Fruit fly (Drosophila melanogaster) whole organism, embryonic: ENCODE results near the gene Gorab.

ENCODE experiments used
- Abd-B ChIP-seq: fragments of 200-800 bp; sonication (Bioruptor generic); optimal IDR thresholded peaks from 2 replicates; lab custom pipeline; 2018; ENCODE audit warnings: missing biosample characterization, mild to moderate bottlenecking, missing genetic modification characterization, moderate library complexity
- B-H1 ChIP-seq: fragments of 200-800 bp; sonication (Bioruptor generic); IDR thresholded peaks from 3 replicates; pipeline ENCODE4 v1.3.6; 2022; ENCODE audit warnings: missing biosample characterization, missing genetic modification characterization
- Bdp1 ChIP-seq: fragments of 200-800 bp; sonication (Bioruptor generic); optimal IDR thresholded peaks from 3 replicates; lab custom pipeline; 2016; ENCODE audit warnings: missing biosample characterization, missing genetic modification characterization
- C15 ChIP-seq: fragments of 200-800 bp; sonication (Bioruptor generic); IDR thresholded peaks from 3 replicates; pipeline ENCODE4 v1.3.6; 2022; ENCODE audit warnings: missing biosample characterization, missing genetic modification characterization
- CG10274 ChIP-seq: fragments of 200-800 bp; sonication (Bioruptor generic); optimal IDR thresholded peaks from 3 replicates; lab custom pipeline; 2017; ENCODE audit warnings: missing biosample characterization, mild to moderate bottlenecking, missing genetic modification characterization
- CG10654 ChIP-seq: fragments of 200-800 bp; sonication (Bioruptor generic); optimal IDR thresholded peaks from 2 replicates; lab custom pipeline; 2016; ENCODE audit warnings: missing biosample characterization, missing genetic modification characterization
- CG11560 ChIP-seq: fragments of 200-800 bp; sonication (Bioruptor generic); IDR thresholded peaks from 3 replicates; pipeline ENCODE4 v1.3.6; 2022; ENCODE audit warnings: missing biosample characterization, missing genetic modification characterization
- CG13624 ChIP-seq: fragments of 200-800 bp; sonication (Bioruptor generic); optimal IDR thresholded peaks from 2 replicates; lab custom pipeline; 2016; ENCODE audit warnings: missing biosample characterization, missing genetic modification characterization
- CG14860 ChIP-seq: fragments of 200-800 bp; sonication (Bioruptor generic); IDR thresholded peaks from 3 replicates; pipeline ENCODE4 v1.3.6; 2022; ENCODE audit warnings: missing biosample characterization, missing genetic modification characterization; ENCODE audit not compliant: partially characterized antibody
- CG17361 ChIP-seq: fragments of 200-800 bp; sonication (Bioruptor generic); IDR thresholded peaks from 3 replicates; pipeline ENCODE4 v1.3.6; 2022; ENCODE audit warnings: missing biosample characterization, missing genetic modification characterization
- CG17802 ChIP-seq: fragments of 200-800 bp; sonication (Bioruptor generic); optimal IDR thresholded peaks from 2 replicates; lab custom pipeline; 2018; ENCODE audit warnings: missing biosample characterization, mild to moderate bottlenecking, missing genetic modification characterization, moderate library complexity
- CG18599 ChIP-seq: fragments of 200-800 bp; sonication (Bioruptor generic); optimal IDR thresholded peaks from 3 replicates; lab custom pipeline; 2017; ENCODE audit warnings: missing biosample characterization, missing genetic modification characterization, mild to moderate bottlenecking, moderate library complexity, missing genetic modification reagents
- CG2199 ChIP-seq: fragments of 200-800 bp; sonication (Bioruptor generic); IDR thresholded peaks from 3 replicates; pipeline ENCODE4 v1.3.6; 2022; ENCODE audit warnings: missing biosample characterization, missing genetic modification characterization
- CG2202 ChIP-seq: fragments of 200-800 bp; sonication (Bioruptor generic); optimal IDR thresholded peaks from 2 replicates; lab custom pipeline; 2018; ENCODE audit warnings: missing biosample characterization, mild to moderate bottlenecking, missing genetic modification characterization
- CG2678 ChIP-seq: fragments of 200-800 bp; sonication (Bioruptor generic); optimal IDR thresholded peaks from 3 replicates; lab custom pipeline; 2019; ENCODE audit warnings: missing biosample characterization, mild to moderate bottlenecking, missing genetic modification characterization, moderate library complexity
- CG30431 ChIP-seq: fragments of 200-800 bp; sonication (Bioruptor generic); optimal IDR thresholded peaks from 2 replicates; lab custom pipeline; 2017; ENCODE audit warnings: missing biosample characterization, missing genetic modification characterization
- CG3407 ChIP-seq: fragments of 200-800 bp; sonication (Bioruptor generic); optimal IDR thresholded peaks from 2 replicates; lab custom pipeline; 2018; ENCODE audit warnings: missing biosample characterization, mild to moderate bottlenecking, missing genetic modification characterization
- CG3847 ChIP-seq: fragments of 200-800 bp; sonication (Bioruptor generic); IDR thresholded peaks from 2 replicates; pipeline ENCODE4 v1.3.6; 2022; ENCODE audit warnings: missing biosample characterization, missing genetic modification characterization
- CG3995 ChIP-seq: fragments of 200-800 bp; sonication (Bioruptor generic); optimal IDR thresholded peaks from 3 replicates; lab custom pipeline; 2016; ENCODE audit warnings: missing biosample characterization, missing genetic modification characterization
- CG43689 ChIP-seq: fragments of 200-800 bp; sonication (Bioruptor generic); IDR thresholded peaks from 2 replicates; pipeline ENCODE4 v1.3.6; 2022; ENCODE audit warnings: missing biosample characterization, missing genetic modification characterization
- CG5245 ChIP-seq: fragments of 200-800 bp; sonication (Bioruptor generic); optimal IDR thresholded peaks from 3 replicates; lab custom pipeline; 2016; ENCODE audit warnings: missing biosample characterization, missing genetic modification characterization
- CG6175 ChIP-seq: fragments of 200-800 bp; sonication (Bioruptor generic); IDR thresholded peaks from 3 replicates; pipeline ENCODE4 v1.3.6; 2022; ENCODE audit warnings: missing biosample characterization, missing genetic modification characterization
- CG7357 ChIP-seq: fragments of 200-800 bp; sonication (Bioruptor generic); IDR thresholded peaks from 3 replicates; pipeline ENCODE4 v1.3.6; 2022; ENCODE audit warnings: missing biosample characterization, missing genetic modification characterization
- CG9797 ChIP-seq: fragments of 200-800 bp; sonication (Bioruptor generic); optimal IDR thresholded peaks from 3 replicates; lab custom pipeline; 2018; ENCODE audit warnings: missing biosample characterization, mild to moderate bottlenecking, missing genetic modification characterization
- Dbx ChIP-seq: fragments of 200-800 bp; sonication (Bioruptor generic); IDR thresholded peaks from 3 replicates; pipeline ENCODE4 v1.3.6; 2022; ENCODE audit warnings: missing biosample characterization, missing genetic modification characterization
- Dfd ChIP-seq, 2 experiments: fragments of >200 bp; optimal IDR thresholded peaks; 2 replicates each; lab custom pipeline; 2017; ENCODE audit warnings: missing biosample characterization in 2 of 2, missing genetic modification characterization in 2 of 2
- Gsc ChIP-seq: fragments of 200-800 bp; sonication (Bioruptor generic); IDR thresholded peaks from 2 replicates; pipeline ENCODE4 v1.3.6; 2022; ENCODE audit warnings: missing biosample characterization, missing genetic modification characterization
- Max ChIP-seq: fragments of 200-800 bp; sonication (Bioruptor generic); optimal IDR thresholded peaks from 2 replicates; lab custom pipeline; 2016; ENCODE audit warnings: missing biosample characterization, mild to moderate bottlenecking, missing genetic modification characterization
- Neu2 ChIP-seq: fragments of 200-800 bp; sonication (Bioruptor generic); optimal IDR thresholded peaks from 3 replicates; lab custom pipeline; 2016; ENCODE audit warnings: missing biosample characterization, missing genetic modification characterization, borderline replicate concordance
- Pdp1 ChIP-seq, 2 experiments: fragments of 200-800 bp; sonication (Bioruptor generic); optimal IDR thresholded peaks; 3 replicates each; lab custom pipeline; 2016; ENCODE audit warnings: missing biosample characterization in 2 of 2, missing genetic modification characterization in 2 of 2, mild to moderate bottlenecking in 1 of 2, moderate library complexity in 1 of 2
- Ptx1 ChIP-seq: fragments of 200-800 bp; sonication (Bioruptor generic); IDR thresholded peaks from 2 replicates; pipeline ENCODE4 v1.3.6; 2022; ENCODE audit warnings: missing biosample characterization, missing genetic modification characterization
- YL-1 ChIP-seq: fragments of 200-800 bp; sonication (Bioruptor generic); optimal IDR thresholded peaks from 3 replicates; lab custom pipeline; 2017; ENCODE audit warnings: missing biosample characterization, mild to moderate bottlenecking, missing genetic modification characterization
- disco-r ChIP-seq: fragments of 200-800 bp; sonication (Bioruptor generic); optimal IDR thresholded peaks from 2 replicates; lab custom pipeline; 2016; ENCODE audit warnings: missing biosample characterization, missing genetic modification characterization
- ems ChIP-seq: fragments of 200-800 bp; sonication (Bioruptor generic); optimal IDR thresholded peaks from 3 replicates; lab custom pipeline; 2016; ENCODE audit warnings: missing biosample characterization, missing genetic modification characterization
- gfzf ChIP-seq: fragments of 200-800 bp; sonication (Bioruptor generic); optimal IDR thresholded peaks from 2 replicates; lab custom pipeline; 2016; ENCODE audit warnings: missing biosample characterization, mild to moderate bottlenecking, missing genetic modification characterization, moderate library complexity
- grau ChIP-seq: fragments of 200-800 bp; optimal IDR thresholded peaks from 3 replicates; lab custom pipeline; 2019; ENCODE audit warnings: missing biosample characterization, mild to moderate bottlenecking, missing genetic modification characterization, moderate library complexity
- gro ChIP-seq: fragments of 200-800 bp; sonication (Bioruptor generic); optimal IDR thresholded peaks from 2 replicates; lab custom pipeline; 2016; ENCODE audit warnings: missing biosample characterization, missing genetic modification characterization
- gsb-n ChIP-seq: fragments of 200-800 bp; sonication (Bioruptor generic); optimal IDR thresholded peaks from 3 replicates; lab custom pipeline; 2018; ENCODE audit warnings: missing biosample characterization, mild to moderate bottlenecking, missing genetic modification characterization
- ind ChIP-seq: fragments of 200-800 bp; sonication (Bioruptor generic); optimal IDR thresholded peaks from 3 replicates; lab custom pipeline; 2016; ENCODE audit warnings: missing biosample characterization, missing genetic modification characterization
- lilli ChIP-seq: fragments of 200-800 bp; sonication (Bioruptor generic); optimal IDR thresholded peaks from 3 replicates; lab custom pipeline; 2016; ENCODE audit warnings: missing biosample characterization, missing genetic modification characterization
- lov ChIP-seq, 2 experiments: fragments of 200-800 bp in 1 of 2; fragments of >200 bp in 1 of 2; sonication (Bioruptor generic) in 1 of 2; IDR thresholded peaks in 1 of 2; optimal IDR thresholded peaks in 1 of 2; 2 replicates in 1 of 2; 3 replicates in 1 of 2; pipeline versions ENCODE4 v1.3.6 to Lab custom; 2017 to 2022; ENCODE audit warnings: missing biosample characterization in 1 of 2, missing genetic modification characterization in 1 of 2
- odd ChIP-seq: fragments of 200-800 bp; sonication (Bioruptor generic); optimal IDR thresholded peaks from 2 replicates; lab custom pipeline; 2017; ENCODE audit warnings: missing biosample characterization, mild to moderate bottlenecking, missing genetic modification characterization
- onecut ChIP-seq: fragments of 200-800 bp; sonication (Bioruptor generic); IDR thresholded peaks from 2 replicates; pipeline ENCODE4 v1.3.6; 2022; ENCODE audit warnings: missing biosample characterization, missing genetic modification characterization
- pfk ChIP-seq: fragments of 200-800 bp; sonication (Bioruptor generic); optimal IDR thresholded peaks from 2 replicates; lab custom pipeline; 2018; ENCODE audit warnings: missing biosample characterization, mild to moderate bottlenecking, missing genetic modification characterization, moderate library complexity
- pita ChIP-seq: fragments of 200-800 bp; sonication (Bioruptor generic); optimal IDR thresholded peaks from 2 replicates; lab custom pipeline; 2017; ENCODE audit warnings: missing biosample characterization, mild to moderate bottlenecking, missing genetic modification characterization
- psq ChIP-seq: fragments of 200-800 bp; sonication (Bioruptor generic); optimal IDR thresholded peaks from 2 replicates; lab custom pipeline; 2017; ENCODE audit warnings: missing biosample characterization, missing genetic modification characterization
- pzg ChIP-seq: fragments of 200-800 bp; sonication (Bioruptor generic); optimal IDR thresholded peaks from 3 replicates; lab custom pipeline; 2018; ENCODE audit warnings: missing biosample characterization, mild to moderate bottlenecking, missing genetic modification characterization, moderate library complexity
- ranshi ChIP-seq: fragments of 200-800 bp; sonication (Bioruptor generic); IDR thresholded peaks from 2 replicates; pipeline ENCODE4 v1.3.6; 2022; ENCODE audit warnings: missing biosample characterization, missing genetic modification characterization
- sens ChIP-seq: fragments of 200-800 bp; sonication (Bioruptor generic); peaks from one replicate; lab custom pipeline; 2016; ENCODE audit warnings: missing biosample characterization, missing genetic modification characterization
- slou ChIP-seq: fragments of 200-800 bp; sonication (Bioruptor generic); optimal IDR thresholded peaks from 3 replicates; lab custom pipeline; 2016; ENCODE audit warnings: missing biosample characterization, missing genetic modification characterization

Gene Gorab

dm6 chr3L:17458856-17459518 lies 30.4 kb upstream of the Gorab start (continued):
- no peak for TF ChIP-seq slou (GFP tag; lab: Kevin White, UChicago)
- TF ChIP-seq CG10654: no peak
- no peak for TF ChIP-seq CG3847
- no peak for TF ChIP-seq Max (GFP tag; lab: Kevin White, UChicago)
- TF ChIP-seq gro (GFP tag; lab: Kevin White, UChicago): no peak
- no peak for TF ChIP-seq disco-r (GFP tag; lab: Kevin White, UChicago)
- TF ChIP-seq ind (GFP tag; lab: Kevin White, UChicago): peak; percentile 7
- peak; percentile 48; the same call in 1 of the 3 replicates for TF ChIP-seq Dbx
- no peak for TF ChIP-seq CG2199 (GFP tag; lab: Robert Waterston, UW)
- no peak for TF ChIP-seq Neu2 (GFP tag; lab: Kevin White, UChicago)
- no peak for TF ChIP-seq CG10274 (GFP tag; lab: Kevin White, UChicago)
- TF ChIP-seq pfk: no peak
- no peak for TF ChIP-seq CG3995 (GFP tag; lab: Kevin White, UChicago)
- no peak for TF ChIP-seq CG7357 (GFP tag; lab: Robert Waterston, UW)
- no peak for TF ChIP-seq CG43689
- no peak for TF ChIP-seq gsb-n (tag; lab: Kevin White, UChicago)
- no peak for TF ChIP-seq Bdp1 (GFP tag; lab: Kevin White, UChicago)
- no peak for TF ChIP-seq CG14860 (GFP tag; lab: Robert Waterston, UW)
- TF ChIP-seq ranshi: no peak; the same call in 1 of the 2 replicates
- no peak for TF ChIP-seq psq (GFP tag; lab: Kevin White, UChicago)
- TF ChIP-seq CG2678 (tag; lab: Kevin White, UChicago): peak; percentile 47
- peak; percentile 48 for TF ChIP-seq grau
- peak; percentile 61; the same call in 1 of the 2 replicates for TF ChIP-seq onecut (GFP tag; lab: Robert Waterston, UW)
- 0 out of 3 replicates have a peak, but pooled peaks have one; percentile 35 for TF ChIP-seq CG17361 (GFP tag; lab: Robert Waterston, UW)
- TF ChIP-seq CG2202: no peak
- TF ChIP-seq CG13624 (GFP tag; lab: Kevin White, UChicago): no peak
- TF ChIP-seq Dfd (GFP tag; optimal IDR thresholded peaks at IDR 0.05; lab: Kevin White, UChicago): no peak
- TF ChIP-seq Ptx1 (GFP tag; lab: Robert Waterston, UW): peak; percentile 41; the same call in 1 of the 2 replicates
- no peak for TF ChIP-seq CG9797 (GFP tag; lab: Kevin White, UChicago)
- TF ChIP-seq CG5245: no peak
- TF ChIP-seq odd (GFP tag; lab: Kevin White, UChicago): no peak
- no peak for TF ChIP-seq Abd-B
- no peak for TF ChIP-seq CG30431
- TF ChIP-seq CG6175 (GFP tag; lab: Robert Waterston, UW): no peak
- no peak for TF ChIP-seq CG11560 (tag; lab: Robert Waterston, UW)
- no peak for TF ChIP-seq C15 (GFP tag; lab: Robert Waterston, UW)
- no peak for TF ChIP-seq CG3407 (GFP tag; lab: Kevin White, UChicago)
- TF ChIP-seq pzg (GFP tag; lab: Kevin White, UChicago): no peak
- no peak for TF ChIP-seq pita (GFP tag; lab: Kevin White, UChicago)
- no peak for TF ChIP-seq gfzf (GFP tag; lab: Kevin White, UChicago)
- TF ChIP-seq lilli (GFP tag; lab: Kevin White, UChicago): peak; percentile 28
- TF ChIP-seq CG18599 (GFP tag; lab: Kevin White, UChicago): peak; percentile 69
- no peak for TF ChIP-seq Gsc (GFP tag; lab: Robert Waterston, UW)
- TF ChIP-seq B-H1 (GFP tag; lab: Robert Waterston, UW): peak; percentile 22; the same call in 1 of the 3 replicates
- no peak for TF ChIP-seq CG17802
- TF ChIP-seq lov (optimal IDR thresholded peaks at IDR 0.05; lab: Kevin White, UChicago): no peak
- TF ChIP-seq lov (GFP tag; IDR thresholded peaks at IDR 0.05; lab: Robert Waterston, UW): no peak
- no peak for TF ChIP-seq YL-1 (GFP tag; lab: Kevin White, UChicago)
- TF ChIP-seq Pdp1 (GFP tag; optimal IDR thresholded peaks at IDR 0.05; lab: Kevin White, UChicago): no peak
- TF ChIP-seq sens (GFP tag; lab: Kevin White, UChicago): peak; percentile 81
- no peak for TF ChIP-seq ems (GFP tag; lab: Kevin White, UChicago)
